Worm (Caenorhabditis elegans) whole organism, L4/young adult: ENCODE data around the gene flp-5.

Experiments
- W03F9.2 ChIP-seq: fragments of 150-350 bp; optimal IDR thresholded peaks from 2 replicates; lab custom pipeline; 2014; ENCODE audit warnings: missing biosample characterization, missing genetic modification characterization
- dao-5 ChIP-seq: sonication (generic microtip); optimal IDR thresholded peaks from 2 replicates; lab custom pipeline; 2016; ENCODE audit warnings: missing genotype, missing genetic modification characterization, moderate library complexity, missing compliant biosample characterization
- him-1 ChIP-seq: sonication (generic microtip); optimal IDR thresholded peaks from 2 replicates; lab custom pipeline; 2016; ENCODE audit warnings: missing genotype, missing genetic modification reagents, missing genetic modification characterization, missing compliant biosample characterization

Gene flp-5

DNA sequence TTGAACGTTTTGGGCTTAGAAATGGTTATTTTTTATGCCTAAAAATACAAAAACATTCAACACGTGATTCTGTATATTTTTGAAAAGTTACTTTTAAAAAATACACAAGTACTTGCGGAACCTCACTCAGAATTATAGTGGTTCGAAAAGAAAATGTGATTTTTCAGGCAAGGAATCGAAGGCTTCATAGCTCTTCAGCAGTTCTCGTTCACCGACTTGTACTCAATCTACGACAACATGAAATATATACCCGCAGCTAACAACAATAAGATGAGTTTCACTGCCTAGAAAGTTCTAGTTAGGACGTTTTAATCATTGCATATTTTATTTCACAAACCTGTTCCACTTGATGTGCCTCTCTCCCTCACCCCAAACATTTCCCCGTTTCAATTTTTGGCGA is 34.5 kb downstream of the flp-5 start:
- TF ChIP-seq W03F9.2 (tag; lab: Kevin White, UChicago) = no peak
- TF ChIP-seq him-1 (tag; lab: Kevin White, UChicago) = no peak
- TF ChIP-seq dao-5 (tag; lab: Kevin White, UChicago) = no peak

DNA sequence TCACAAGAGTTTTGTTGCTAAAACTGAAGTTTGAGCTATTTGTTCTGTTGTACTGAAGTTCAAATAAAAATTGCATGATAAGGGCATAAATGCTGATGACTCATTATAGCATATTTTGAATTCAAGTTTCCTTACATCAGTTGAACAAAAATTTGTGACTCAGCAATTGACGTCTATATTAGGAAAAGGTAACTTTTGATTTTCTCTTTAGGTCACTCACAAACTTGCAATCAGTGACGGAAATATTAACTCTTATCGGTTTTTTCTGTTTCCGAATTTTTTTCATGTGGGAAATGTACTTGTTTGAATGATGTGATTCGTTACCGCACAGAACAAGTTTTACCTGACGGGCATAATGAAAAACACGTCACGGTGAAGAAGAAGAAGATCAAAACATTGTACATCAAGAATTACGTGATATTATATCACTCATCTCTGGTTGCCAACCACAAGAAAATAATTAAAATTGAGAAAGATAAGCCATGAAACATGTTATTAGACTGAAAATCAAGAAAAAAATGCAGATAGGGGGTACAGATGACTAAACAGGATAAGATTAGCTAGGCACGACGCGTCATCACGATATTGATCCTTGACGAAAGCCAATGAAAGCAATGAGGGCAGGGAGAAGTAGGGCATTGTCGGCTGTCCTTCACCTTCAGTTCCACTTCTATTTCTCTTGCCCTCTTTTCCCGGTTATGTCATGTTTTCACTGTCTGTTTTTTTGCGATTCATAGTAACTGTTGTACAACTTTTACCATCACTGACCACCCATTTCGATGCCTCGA is 35.8 kb downstream of the flp-5 start:
- TF ChIP-seq him-1 (tag; lab: Kevin White, UChicago) (no peak), dao-5 (tag; lab: Kevin White, UChicago) (no peak), W03F9.2 (tag; lab: Kevin White, UChicago) (no peak)

DNA sequence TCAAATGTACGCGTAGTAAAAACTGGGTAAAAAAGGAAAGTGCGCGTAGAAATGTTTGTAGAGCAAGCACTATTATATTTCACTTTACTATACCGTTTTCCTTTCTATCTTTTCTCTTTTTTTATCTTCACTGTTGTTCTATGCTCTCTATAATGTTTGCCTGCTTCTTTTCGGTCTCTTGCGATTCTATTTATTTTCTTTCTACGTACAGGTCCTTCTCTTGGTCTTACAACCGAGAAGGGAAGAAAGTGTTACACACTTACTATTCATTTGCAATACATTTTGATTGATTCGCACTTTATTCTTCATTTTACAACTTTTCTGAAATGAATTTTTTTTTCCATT is 36.4 kb downstream of the flp-5 start:
- TF ChIP-seq dao-5 (tag; lab: Kevin White, UChicago) (no peak), W03F9.2 (tag; lab: Kevin White, UChicago) (no peak), him-1 (tag; lab: Kevin White, UChicago) (no peak)

DNA sequence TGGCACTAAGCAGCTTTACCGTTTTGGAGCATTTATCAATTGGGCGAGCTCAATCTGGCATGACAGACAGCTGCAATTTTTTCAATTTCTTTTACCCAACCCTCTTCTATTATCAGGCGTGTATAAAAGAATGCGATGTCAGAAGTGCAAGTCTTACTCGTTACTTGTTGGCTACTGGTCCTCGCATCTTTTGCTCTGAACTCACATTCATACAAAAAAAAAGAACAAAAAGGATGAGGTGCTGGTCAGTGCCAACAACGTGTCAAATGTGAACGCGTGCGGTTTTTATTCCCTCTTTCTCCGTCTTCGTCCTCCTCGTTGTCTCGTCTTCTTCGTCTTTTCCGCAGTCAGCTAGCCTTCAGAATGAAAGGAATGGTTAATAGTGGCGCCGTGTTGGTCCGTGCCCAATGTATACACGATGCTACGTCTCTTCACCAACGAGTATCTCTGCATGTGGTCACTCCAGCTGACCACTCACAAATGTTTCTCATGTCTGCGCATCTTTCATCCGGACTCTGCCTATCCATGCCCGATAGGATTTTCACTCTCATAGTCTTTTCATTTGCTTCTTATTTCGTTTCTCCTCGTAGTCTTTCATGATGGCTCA is 37.9 kb downstream of the flp-5 start:
- TF ChIP-seq dao-5 (tag; lab: Kevin White, UChicago) (no peak), him-1 (tag; lab: Kevin White, UChicago) (no peak), W03F9.2 (tag; lab: Kevin White, UChicago) (no peak)

DNA sequence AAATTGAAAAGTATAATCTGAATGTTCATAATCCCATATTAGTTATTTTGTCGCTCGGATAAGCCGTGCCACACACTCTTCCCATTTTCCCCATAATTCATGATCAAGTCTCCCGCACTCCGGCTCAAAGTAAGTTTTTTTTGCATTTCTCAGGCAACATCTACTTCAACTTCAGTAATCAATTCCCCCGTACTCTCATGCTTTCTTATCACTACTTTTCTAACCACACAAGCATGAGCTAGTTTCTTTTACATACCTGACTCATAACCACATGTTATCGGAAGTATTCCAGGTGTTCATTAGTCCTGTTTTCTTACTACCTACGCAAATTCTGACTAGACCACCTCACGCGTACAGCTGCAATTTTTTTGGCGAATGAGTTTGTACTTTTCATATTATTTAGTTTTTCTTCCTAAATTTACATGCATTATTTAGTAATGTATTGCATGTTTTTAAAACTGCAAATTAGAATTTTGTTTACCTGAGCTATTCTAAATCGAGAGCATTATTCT is 38.5 kb downstream of the flp-5 start:
- TF ChIP-seq dao-5 (tag; lab: Kevin White, UChicago) = no peak
- no peak for TF ChIP-seq W03F9.2 (tag; lab: Kevin White, UChicago)
- no peak for TF ChIP-seq him-1 (tag; lab: Kevin White, UChicago)

DNA sequence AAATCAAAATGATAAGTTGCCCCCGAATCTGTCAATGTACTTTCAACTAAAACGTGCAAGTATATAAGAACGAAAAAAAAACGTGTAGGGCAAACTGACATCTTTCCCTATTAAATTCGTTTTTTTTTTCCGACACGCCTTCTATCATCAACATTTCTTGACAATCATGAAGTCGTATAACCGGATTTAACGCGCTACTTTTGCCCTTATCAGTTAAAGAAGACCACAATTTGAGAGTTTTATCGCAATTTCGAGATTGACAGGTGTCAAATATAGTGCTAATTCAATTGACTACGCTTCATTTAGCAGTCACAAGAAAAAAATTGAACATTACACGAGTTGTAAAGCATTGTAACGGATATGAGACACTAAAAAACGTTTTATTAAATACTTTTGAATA is 39.1 kb downstream of the flp-5 start:
- TF ChIP-seq dao-5 (tag; lab: Kevin White, UChicago) = no peak
- TF ChIP-seq W03F9.2 (tag; lab: Kevin White, UChicago) = no peak
- TF ChIP-seq him-1 (tag; lab: Kevin White, UChicago) = no peak

DNA sequence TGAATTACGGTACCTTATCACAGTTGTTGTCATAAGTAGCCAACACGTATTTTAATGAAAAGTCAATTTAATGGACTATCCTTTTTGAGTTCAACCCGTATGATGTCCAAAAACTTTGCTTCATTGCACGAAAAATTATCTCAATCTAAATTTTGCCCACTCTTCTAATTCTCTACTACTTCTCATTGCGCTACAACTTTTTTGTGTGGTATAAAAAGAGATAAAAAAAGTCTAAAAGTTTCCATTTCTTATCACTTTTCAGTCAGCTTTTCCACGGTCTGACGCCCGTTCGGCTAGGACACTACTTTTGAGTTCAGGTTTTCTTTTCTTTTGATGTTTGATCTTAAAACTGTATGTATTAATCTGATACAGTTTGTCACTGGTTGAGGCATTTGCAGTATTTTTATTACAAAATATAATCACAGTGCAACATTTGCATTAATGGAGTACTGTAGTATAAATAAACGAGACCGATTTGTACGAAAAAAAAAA is 39.8 kb downstream of the flp-5 start:
- TF ChIP-seq him-1 (tag; lab: Kevin White, UChicago) = no peak
- no peak for TF ChIP-seq W03F9.2 (tag; lab: Kevin White, UChicago)
- no peak for TF ChIP-seq dao-5 (tag; lab: Kevin White, UChicago)

DNA sequence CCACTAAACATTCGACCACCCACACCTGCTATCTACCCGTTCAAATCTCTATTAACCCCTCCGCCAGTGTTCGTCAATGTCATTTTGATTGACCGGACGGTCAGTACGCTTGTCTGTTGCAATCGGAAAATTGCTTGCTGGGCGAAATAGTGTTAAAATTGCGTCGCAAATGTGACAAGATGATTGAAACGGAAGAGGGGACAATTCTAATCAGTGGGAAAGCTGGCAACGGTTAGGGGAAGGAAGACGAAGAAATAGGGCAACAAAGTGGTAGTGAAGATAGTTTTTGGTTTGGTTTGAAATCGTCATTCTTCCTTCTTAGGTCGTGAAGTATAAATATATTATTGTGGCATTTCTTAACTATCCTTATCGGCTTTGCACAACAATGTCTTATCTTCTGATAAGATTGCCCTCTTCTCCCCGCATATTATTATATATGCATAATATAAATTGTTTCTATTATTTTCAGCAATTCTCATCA is 40.4 kb downstream of the flp-5 start:
- no peak for TF ChIP-seq dao-5 (tag; lab: Kevin White, UChicago)
- TF ChIP-seq W03F9.2 (tag; lab: Kevin White, UChicago) = no peak
- no peak for TF ChIP-seq him-1 (tag; lab: Kevin White, UChicago)

DNA sequence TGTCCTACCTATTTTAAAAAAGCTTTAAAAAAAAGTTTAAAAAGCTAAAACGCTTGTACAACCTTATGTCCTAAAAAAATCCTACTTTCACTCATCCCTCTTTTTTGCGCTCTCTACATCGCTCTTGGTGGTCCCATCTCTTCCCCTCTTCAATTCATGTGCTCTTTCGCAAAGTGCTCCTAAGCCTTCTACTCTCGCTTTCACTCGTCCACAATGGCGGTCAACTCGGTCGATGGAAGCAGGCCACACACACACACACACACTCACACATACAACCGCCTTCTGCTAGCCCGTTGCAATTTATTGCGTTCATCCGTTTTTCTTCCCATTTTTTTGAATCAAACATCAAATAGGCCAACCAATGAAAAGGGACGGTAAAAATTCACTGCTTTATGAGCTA is 41.1 kb downstream of the flp-5 start:
- TF ChIP-seq W03F9.2 (tag; lab: Kevin White, UChicago) (no peak), dao-5 (tag; lab: Kevin White, UChicago) (no peak), him-1 (tag; lab: Kevin White, UChicago) (no peak)

DNA sequence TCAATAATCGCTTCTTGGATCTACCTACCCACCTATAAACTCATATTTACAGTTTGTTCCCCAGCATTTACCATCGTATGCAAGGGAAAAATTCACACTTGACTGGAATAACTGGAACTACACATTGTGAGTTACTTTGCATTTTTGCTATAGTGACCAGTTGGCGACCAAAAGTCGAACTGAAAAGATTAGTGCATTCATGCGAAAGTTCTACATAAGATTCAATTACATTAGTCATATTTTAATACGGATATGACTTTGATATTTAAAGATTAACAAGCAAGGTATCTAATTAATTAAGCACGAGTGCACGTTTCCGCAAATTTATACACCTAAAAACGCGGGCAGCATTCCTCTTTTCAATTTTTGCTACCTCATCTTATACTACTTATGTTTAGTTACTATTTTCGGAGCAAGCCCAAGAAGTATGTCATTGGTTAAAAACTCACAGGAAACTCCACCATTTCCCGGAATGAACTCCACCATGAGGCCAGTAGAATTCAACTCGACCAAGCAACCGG is 43.0 kb downstream of the flp-5 start, which contains the start of gene jmjd-3.1:
jmjd-3.1 (plus strand) TSS at position 51 of the 521 bp plus-strand sequence.
- no peak for TF ChIP-seq W03F9.2 (tag; lab: Kevin White, UChicago)
- no peak for TF ChIP-seq him-1 (tag; lab: Kevin White, UChicago)
- no peak for TF ChIP-seq dao-5 (tag; lab: Kevin White, UChicago)

DNA sequence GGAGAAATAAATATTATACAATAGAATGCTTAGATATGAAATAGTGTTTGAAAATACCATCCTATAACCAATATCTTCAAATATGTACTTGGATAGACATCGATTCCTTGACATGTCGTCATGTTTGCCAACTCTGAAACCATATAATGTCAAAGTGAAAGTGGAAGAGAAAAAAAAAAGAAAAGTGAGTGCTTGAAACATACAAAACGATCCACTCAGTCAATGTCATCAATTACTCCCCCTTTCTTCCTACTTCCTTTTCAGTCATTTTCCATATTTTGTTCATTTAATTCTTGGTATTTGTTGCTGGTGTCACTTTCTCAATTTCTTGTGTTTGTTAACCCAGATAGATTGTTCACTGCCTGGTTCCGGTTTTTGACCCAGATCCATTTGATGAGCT is 52.2 kb downstream of the flp-5 start, which contains the start of gene F18E9.4:
F18E9.4 (plus strand) TSS at position 301 of the 400 bp plus-strand sequence.
- TF ChIP-seq W03F9.2 (tag; lab: Kevin White, UChicago) (no peak), him-1 (tag; lab: Kevin White, UChicago) (no peak), dao-5 (tag; lab: Kevin White, UChicago) (no peak)
